Fruit fly (Drosophila melanogaster): ENCODE results near the gene for.

DNA sequence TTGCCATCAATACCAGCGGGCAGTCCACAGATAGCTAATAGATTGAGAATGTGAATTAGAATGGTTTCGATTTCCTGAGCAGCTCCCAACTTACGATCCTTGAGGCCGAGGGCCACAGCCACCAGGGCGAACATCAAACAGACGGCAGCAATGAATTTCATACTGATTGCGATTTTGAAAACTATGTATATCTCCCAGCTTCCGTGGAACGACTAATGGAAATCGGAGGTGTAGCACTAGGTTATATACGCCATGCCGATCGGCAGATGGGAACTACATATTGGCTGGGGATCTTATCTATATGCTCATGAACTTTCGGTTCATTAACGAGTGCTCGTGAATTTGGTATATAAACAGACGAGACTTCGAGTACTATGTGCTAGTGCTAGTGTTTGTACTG lies 39.7 kb upstream of the for start, which contains the start of gene IM33:
- TF ChIP-seq pan (optimal IDR thresholded peaks at IDR 0.05) (no peak), usp (GFP tag; optimal IDR thresholded peaks at IDR 0.05) (no peak)

All from whole organism.